Fruit fly (Drosophila melanogaster): ENCODE results near the gene CG9967.

Gene CG9967

dm6 chr2L:2363626-2364147 is 6.5 kb upstream of the CG9967 start (continued):
- TF ChIP-seq vvl (GFP tag; IDR thresholded peaks at IDR 0.05) (peak; percentile 93), Blimp-1 (GFP tag; optimal IDR thresholded peaks at IDR 0.05) (peak; percentile 91), Xbp1 (GFP tag; optimal IDR thresholded peaks at IDR 0.05) (peak; percentile 88), CG14014 (GFP tag; IDR thresholded peaks at IDR 0.05) (peak; percentile 90), Hr78 (GFP tag; optimal IDR thresholded peaks at IDR 0.05) (peak in 1 of 2 experiments; percentile 70), Oli (tag; optimal IDR thresholded peaks at IDR 0.05) (peak; percentile 91), chinmo (GFP tag; IDR thresholded peaks at IDR 0.05; ENCODE audit: partially characterized antibody) (no peak), CG16813 (GFP tag; IDR thresholded peaks at IDR 0.05; ENCODE audit: partially characterized antibody) (no peak), onecut (GFP tag; IDR thresholded peaks at IDR 0.05) (peak; percentile 77), CG6175 (GFP tag; IDR thresholded peaks at IDR 0.05) (peak; percentile 57; the same call in 1 of the 3 replicates), CG8089 (GFP tag; optimal IDR thresholded peaks at IDR 0.05) (peak; percentile 45), gt (GFP tag; IDR thresholded peaks at IDR 0.05) (no peak; the same call in 1 of the 2 replicates), ttk (GFP tag; IDR thresholded peaks at IDR 0.05) (peak; percentile 47; the same call in 1 of the 2 replicates), row (GFP tag; IDR thresholded peaks at IDR 0.05) (peak; percentile 92), gcm (GFP tag; optimal IDR thresholded peaks at IDR 0.05) (peak; percentile 91), CG13424 (tag; optimal IDR thresholded peaks at IDR 0.05) (peak; percentile 94), Max (GFP tag; optimal IDR thresholded peaks at IDR 0.05) (peak; percentile 87), Dek (tag; optimal IDR thresholded peaks at IDR 0.05) (peak; percentile 86), CHES-1-like (GFP tag; optimal IDR thresholded peaks at IDR 0.05) (peak; percentile 45), Six4 (GFP tag; optimal IDR thresholded peaks at IDR 0.05) (peak; percentile 72), CG8944 (GFP tag; optimal IDR thresholded peaks at IDR 0.05) (peak; percentile 29), Nf-YC (tag; optimal IDR thresholded peaks at IDR 0.05) (peak; percentile 75), CG10979 (tag; optimal IDR thresholded peaks at IDR 0.05) (peak; percentile 92), Dll (GFP tag; IDR thresholded peaks at IDR 0.05; ENCODE audit: partially characterized antibody) (no peak), CG7556 (GFP tag; optimal IDR thresholded peaks at IDR 0.05) (peak; percentile 91), CG2199 (GFP tag; IDR thresholded peaks at IDR 0.05) (peak; percentile 85), ind (GFP tag; optimal IDR thresholded peaks at IDR 0.05) (peak; percentile 86), Asciz (GFP tag; optimal IDR thresholded peaks at IDR 0.05) (peak; percentile 94), Hey (tag; optimal IDR thresholded peaks at IDR 0.05) (peak; percentile 41), emc (GFP tag; optimal IDR thresholded peaks at IDR 0.05) (no peak), CG9437 (GFP tag; optimal IDR thresholded peaks at IDR 0.05) (peak; percentile 77), odd (GFP tag; optimal IDR thresholded peaks at IDR 0.05) (peak; percentile 84), Elba2 (GFP tag; optimal IDR thresholded peaks at IDR 0.05) (peak; percentile 0), aop (GFP tag; IDR thresholded peaks at IDR 0.05) (no peak), Dp (GFP tag; optimal IDR thresholded peaks at IDR 0.05) (no peak), ab (GFP tag; optimal IDR thresholded peaks at IDR 0.05) (no peak), z (GFP tag; IDR thresholded peaks at IDR 0.05) (0 out of 3 replicates have a peak, but pooled peaks have one; percentile 46), grau (tag; optimal IDR thresholded peaks at IDR 0.05) (peak; percentile 94), da (GFP tag; optimal IDR thresholded peaks at IDR 0.05) (no peak), ci (GFP tag; IDR thresholded peaks at IDR 0.05) (peak; percentile 90), unpg (GFP tag; optimal IDR thresholded peaks at IDR 0.05) (peak; percentile 96), dm (GFP tag; optimal IDR thresholded peaks at IDR 0.05) (no peak), CG13287 (GFP tag; IDR thresholded peaks at IDR 0.05; ENCODE audit: partially characterized antibody) (no peak), salm (tag; optimal IDR thresholded peaks at IDR 0.05) (peak; percentile 91), Dip2 (GFP tag; IDR thresholded peaks at IDR 0.05) (no peak), CG13775 (GFP tag; optimal IDR thresholded peaks at IDR 0.05) (peak; percentile 85), CG18619 (GFP tag; optimal IDR thresholded peaks at IDR 0.05) (peak; percentile 85), CG6791 (GFP tag; IDR thresholded peaks at IDR 0.05; ENCODE audit: partially characterized antibody) (no peak), fru (optimal IDR thresholded peaks at IDR 0.05) (no peak), CG12942 (GFP tag; optimal IDR thresholded peaks at IDR 0.05) (peak; percentile 74)
